Worm (Caenorhabditis elegans) whole organism, early embryonic: ENCODE measurements around the gene srbc-63.

Experiments
- B0310.2 ChIP-seq: sonication (generic microtip); optimal IDR thresholded peaks from 2 replicates; lab custom pipeline; 2016; ENCODE audit warnings: mild to moderate bottlenecking, missing genetic modification characterization, missing compliant biosample characterization
- aly-1 ChIP-seq: sonication (generic microtip); optimal IDR thresholded peaks from 2 replicates; lab custom pipeline; 2016; ENCODE audit warnings: missing genetic modification characterization, missing compliant biosample characterization
- ama-1 ChIP-seq: fragments of 150-350 bp; optimal IDR thresholded peaks from 2 replicates; lab custom pipeline; 2014
- ceh-13 ChIP-seq: fragments of 200-800 bp; sonication (Bioruptor generic); optimal IDR thresholded peaks from 2 replicates; lab custom pipeline; 2018; ENCODE audit warnings: mild to moderate bottlenecking, missing genetic modification characterization, missing compliant biosample characterization
- ets-7 ChIP-seq: sonication (generic microtip); optimal IDR thresholded peaks from 2 replicates; lab custom pipeline; 2016; ENCODE audit warnings: missing genotype, missing genetic modification characterization, missing compliant biosample characterization
- hmbx-1 ChIP-seq: sonication (generic microtip); optimal IDR thresholded peaks from 2 replicates; lab custom pipeline; 2016; ENCODE audit warnings: mild to moderate bottlenecking, missing genetic modification characterization, missing compliant biosample characterization
- hmg-4 ChIP-seq: fragments of 200-800 bp; sonication (Bioruptor generic); optimal IDR thresholded peaks from 2 replicates; lab custom pipeline; 2018; ENCODE audit warnings: mild to moderate bottlenecking, missing genetic modification characterization, missing compliant biosample characterization
- scrt-1 ChIP-seq: fragments of 200-800 bp; sonication (Bioruptor generic); IDR thresholded peaks from 2 replicates; pipeline ENCODE4 v1.3.6; 2022; ENCODE audit warnings: missing genetic modification characterization, missing compliant biosample characterization
- tbx-11 ChIP-seq: fragments of 200-800 bp; sonication (Bioruptor generic); IDR thresholded peaks from 2 replicates; pipeline ENCODE4 v1.3.6; 2022; ENCODE audit warnings: missing genetic modification characterization, missing compliant biosample characterization
- tbx-37 ChIP-seq: fragments of 200-800 bp; sonication (Bioruptor generic); conservative IDR thresholded peaks from 2 replicates; pipeline ENCODE4 v1.3.6; 2022; ENCODE audit warnings: missing genetic modification reagents, missing genetic modification characterization, missing compliant biosample characterization

- TF ChIP-seq hmg-4 (GFP tag; lab: Kevin White, UChicago) = no peak
- TF ChIP-seq ama-1 (lab: Kevin White, UChicago) = no peak
- no peak for TF ChIP-seq hmbx-1 (tag; lab: Kevin White, UChicago)
- TF ChIP-seq scrt-1 (GFP tag; lab: Robert Waterston, UW) = no peak
- no peak for TF ChIP-seq aly-1 (tag; lab: Kevin White, UChicago)
- TF ChIP-seq B0310.2 (tag; lab: Kevin White, UChicago) = no peak
- TF ChIP-seq ceh-13 (GFP tag; lab: Kevin White, UChicago) = no peak
- no peak for TF ChIP-seq ets-7 (tag; lab: Kevin White, UChicago)
- no peak for TF ChIP-seq tbx-37 (GFP tag; lab: Robert Waterston, UW)
- no peak for TF ChIP-seq tbx-11 (GFP tag; lab: Robert Waterston, UW)
Observed at ce11 chrV:15443708-15444107, 31.2 kb upstream of the srbc-63 start, which contains the start of gene T26H5.10.
